Fruit fly (Drosophila melanogaster) whole organism, wandering third instar larva: ENCODE results near the gene tth.

Experiments used
- Abd-B ChIP-seq: fragments of >200 bp; optimal IDR thresholded peaks from 2 replicates; lab custom pipeline; 2017; ENCODE audit warnings: missing biosample characterization, missing genetic modification characterization
- HLH106 ChIP-seq: fragments of 200-800 bp; optimal IDR thresholded peaks from 3 replicates; lab custom pipeline; 2019; ENCODE audit warnings: missing biosample characterization, mild to moderate bottlenecking, missing genetic modification characterization, moderate library complexity
- Hnf4 ChIP-seq: fragments of 200-800 bp; sonication (Bioruptor generic); optimal IDR thresholded peaks from 2 replicates; lab custom pipeline; 2016; ENCODE audit warnings: missing biosample characterization, mild to moderate bottlenecking, missing genetic modification characterization
- Hr78 ChIP-seq: fragments of >200 bp; optimal IDR thresholded peaks from 2 replicates; lab custom pipeline; 2017; ENCODE audit warnings: missing biosample characterization, missing genetic modification characterization
- Hr83 ChIP-seq: fragments of 200-300 bp; sonication (Bioruptor generic); optimal IDR thresholded peaks from 2 replicates; lab custom pipeline; 2016; ENCODE audit warnings: missing biosample characterization, mild to moderate bottlenecking, missing genetic modification characterization, moderate library complexity; ENCODE audit not compliant: poor library complexity, severe bottlenecking
- Jra ChIP-seq: sonication (Bioruptor generic); optimal IDR thresholded peaks from 2 replicates; lab custom pipeline; 2016; ENCODE audit warnings: missing biosample characterization, missing genetic modification characterization
- br ChIP-seq: fragments of 200-800 bp; sonication (Bioruptor generic); optimal IDR thresholded peaks from 2 replicates; lab custom pipeline; 2016; ENCODE audit warnings: missing biosample characterization, missing genetic modification characterization
- fru ChIP-seq: fragments of 200-800 bp; sonication (Bioruptor generic); optimal IDR thresholded peaks from 3 replicates; lab custom pipeline; 2016; ENCODE audit warnings: missing biosample characterization, mild to moderate bottlenecking, missing genetic modification characterization
- jim ChIP-seq: fragments of 175-275, 200-325 bp; sonication (Bioruptor generic); optimal IDR thresholded peaks from 2 replicates; lab custom pipeline; 2016; ENCODE audit warnings: missing biosample characterization, mild to moderate bottlenecking, missing genetic modification characterization
- lola ChIP-seq: fragments of >200 bp; optimal IDR thresholded peaks from 2 replicates; lab custom pipeline; 2017; ENCODE audit warnings: missing biosample characterization, missing genetic modification characterization
- psq ChIP-seq: fragments of 200-800 bp; sonication (Bioruptor generic); optimal IDR thresholded peaks from 3 replicates; lab custom pipeline; 2017; ENCODE audit warnings: missing biosample characterization, mild to moderate bottlenecking, missing genetic modification characterization, moderate library complexity
- sage ChIP-seq: fragments of 200-800 bp; sonication (Bioruptor generic); optimal IDR thresholded peaks from 2 replicates; lab custom pipeline; 2016; ENCODE audit warnings: missing biosample characterization, mild to moderate bottlenecking, missing genetic modification characterization

DNA sequence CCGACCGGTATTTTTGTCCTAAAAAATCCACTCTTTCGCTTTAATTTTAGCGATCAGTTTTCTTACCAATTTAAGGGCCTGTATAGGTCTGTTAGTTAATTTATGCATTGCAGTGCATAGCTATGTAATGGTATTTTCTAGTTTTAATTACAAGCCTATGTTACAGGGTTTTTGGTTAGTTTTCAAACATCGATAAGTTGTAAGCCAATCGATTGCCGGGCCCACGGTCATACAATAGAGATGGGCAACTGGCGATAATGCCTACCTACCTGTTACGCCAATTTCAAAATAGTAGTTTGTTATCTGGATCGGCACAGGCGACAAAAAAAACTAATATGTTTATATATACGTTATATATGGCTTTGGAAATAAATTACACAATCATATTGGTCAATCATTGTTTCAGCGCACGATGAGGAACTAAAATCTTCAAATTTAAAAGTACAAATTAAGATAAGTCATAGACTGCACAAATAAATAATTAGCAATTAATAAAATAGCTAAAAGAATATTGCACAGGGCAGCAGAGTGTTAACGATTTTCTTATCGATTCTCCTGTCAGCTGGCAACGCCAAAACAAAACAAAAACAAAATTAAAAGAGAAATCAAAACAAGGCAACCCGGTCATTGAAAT lies at the start of gene tth, which contains the start of gene Tango2:
- TF ChIP-seq jim (GFP tag; lab: Kevin White, UChicago) (no peak), HLH106 (tag; lab: Kevin White, UChicago) (peak; percentile 89), br (GFP tag; lab: Kevin White, UChicago) (peak; percentile 85), lola (GFP tag; lab: Kevin White, UChicago) (no peak), Hnf4 (no peak), Hr78 (GFP tag; lab: Kevin White, UChicago) (no peak), psq (GFP tag; lab: Kevin White, UChicago) (peak; percentile 56), Abd-B (GFP tag; lab: Kevin White, UChicago) (no peak), sage (GFP tag; lab: Kevin White, UChicago) (no peak), Jra (GFP tag; lab: Kevin White, UChicago) (no peak), Hr83 (GFP tag; lab: Kevin White, UChicago) (peak; percentile 2), fru (GFP tag; lab: Kevin White, UChicago) (peak; percentile 90)
